Fruit fly (Drosophila melanogaster) whole organism, embryonic: ENCODE results near the gene Syp.

Experiments
- CG14441 ChIP-seq: fragments of 200-800 bp; sonication (Bioruptor generic); IDR thresholded peaks from 2 replicates; pipeline ENCODE4 v1.3.6; 2022; ENCODE audit warnings: missing biosample characterization, missing genetic modification characterization
- CG15601 ChIP-seq: fragments of 200-800 bp; sonication (Bioruptor generic); optimal IDR thresholded peaks from 3 replicates; lab custom pipeline; 2019; ENCODE audit warnings: missing biosample characterization, mild to moderate bottlenecking, missing genetic modification characterization, moderate library complexity
- CG4328 ChIP-seq: fragments of 200-800 bp; sonication (Bioruptor generic); optimal IDR thresholded peaks from 3 replicates; lab custom pipeline; 2017; ENCODE audit warnings: missing biosample characterization, missing genetic modification reagents, missing genetic modification characterization
- CG8281 ChIP-seq: fragments of 200-800 bp; sonication (Bioruptor generic); optimal IDR thresholded peaks from 2 replicates; lab custom pipeline; 2018; ENCODE audit warnings: missing biosample characterization, mild to moderate bottlenecking, missing genetic modification characterization, moderate library complexity
- CG9727 ChIP-seq: fragments of 200-800 bp; sonication (Bioruptor generic); optimal IDR thresholded peaks from 3 replicates; lab custom pipeline; 2017; ENCODE audit warnings: missing biosample characterization, mild to moderate bottlenecking, missing genetic modification characterization
- CG9876 ChIP-seq: fragments of 200-800 bp; sonication (Bioruptor generic); optimal IDR thresholded peaks from 2 replicates; lab custom pipeline; 2016; ENCODE audit warnings: missing biosample characterization, missing genetic modification characterization
- Dip2 ChIP-seq: fragments of 200-800 bp; sonication (Bioruptor generic); IDR thresholded peaks from 2 replicates; pipeline ENCODE4 v1.3.6; 2022; ENCODE audit warnings: missing biosample characterization, missing genetic modification characterization
- Six4 ChIP-seq: fragments of 200-800 bp; sonication (Bioruptor generic); optimal IDR thresholded peaks from 2 replicates; lab custom pipeline; 2016; ENCODE audit warnings: missing biosample characterization, missing genetic modification characterization
- bbx ChIP-seq: fragments of 200-800 bp; sonication (Bioruptor generic); IDR thresholded peaks from 2 replicates; pipeline ENCODE4 v1.3.6; 2022; ENCODE audit warnings: missing biosample characterization, missing genetic modification characterization; ENCODE audit not compliant: partially characterized antibody
- dan ChIP-seq: fragments of 200-800 bp; sonication (Bioruptor generic); IDR thresholded peaks from 2 replicates; pipeline ENCODE4 v1.3.6; 2022; ENCODE audit warnings: missing biosample characterization, missing genetic modification characterization
- inv ChIP-seq: fragments of 200-800 bp; sonication (Bioruptor generic); IDR thresholded peaks from 2 replicates; pipeline ENCODE4 v1.3.6; 2022; ENCODE audit warnings: missing biosample characterization, missing genetic modification characterization; ENCODE audit not compliant: partially characterized antibody
- phol ChIP-seq: fragments of 200-800 bp; sonication (Bioruptor generic); optimal IDR thresholded peaks from 3 replicates; lab custom pipeline; 2018; ENCODE audit warnings: missing biosample characterization, mild to moderate bottlenecking, missing genetic modification characterization, moderate library complexity
- sug ChIP-seq: fragments of 200-800 bp; optimal IDR thresholded peaks from 2 replicates; lab custom pipeline; 2019; ENCODE audit warnings: missing biosample characterization, mild to moderate bottlenecking, missing genetic modification characterization, moderate library complexity
- unpg ChIP-seq: fragments of 200-800 bp; sonication (Bioruptor generic); optimal IDR thresholded peaks from 3 replicates; lab custom pipeline; 2018; ENCODE audit warnings: missing biosample characterization, mild to moderate bottlenecking, missing genetic modification characterization, moderate library complexity

- TF ChIP-seq Six4 (no peak), Dip2 (GFP tag; lab: Robert Waterston, UW) (no peak), phol (tag; lab: Kevin White, UChicago) (no peak), bbx (GFP tag; lab: Robert Waterston, UW) (no peak), CG8281 (tag; lab: Kevin White, UChicago) (no peak), unpg (no peak), CG9876 (no peak), CG15601 (tag; lab: Kevin White, UChicago) (no peak), dan (GFP tag; lab: Robert Waterston, UW) (no peak), CG14441 (GFP tag; lab: Robert Waterston, UW) (no peak), CG9727 (no peak), sug (tag; lab: Kevin White, UChicago) (no peak), inv (GFP tag; lab: Robert Waterston, UW) (no peak), CG4328 (GFP tag; lab: Kevin White, UChicago) (no peak)
Measured at dm6 chr3R:20782104-20782654, 25.6 kb downstream of the Syp start.
